Worm (Caenorhabditis elegans): ENCODE measurements around the gene F18C5.5.

- TF ChIP-seq B0261.1 (tag; optimal IDR thresholded peaks at IDR 0.05) (no peak), bed-2 (GFP tag; IDR thresholded peaks at IDR 0.05) (no peak), ama-1 (optimal IDR thresholded peaks at IDR 0.05) (no peak), ama-1 (GFP tag; optimal IDR thresholded peaks at IDR 0.05) (no peak), Y67H2A.10 (GFP tag; conservative IDR thresholded peaks at IDR 0.05) (no peak), lin-40 (tag; optimal IDR thresholded peaks at IDR 0.05) (no peak), him-1 (tag; optimal IDR thresholded peaks at IDR 0.05) (no peak), ztf-28 (GFP tag; IDR thresholded peaks at IDR 0.05) (no peak), nhr-90 (tag; optimal IDR thresholded peaks at IDR 0.05) (no peak), madf-8 (GFP tag; conservative IDR thresholded peaks at IDR 0.05) (no peak), mes-4 (tag; optimal IDR thresholded peaks at IDR 0.05) (no peak)
Observed at ce11 chrII:6528629-6529028, 37.9 kb downstream of the F18C5.5 start, which contains the start of gene C56E6.4.
